Fruit fly (Drosophila melanogaster) whole organism, embryonic: Measurements from ENCODE around the gene FucTA.
A peak's percentile ranks its signal among the peaks of the same experiment; 100 is the strongest.

Experiments
- ATbp ChIP-seq: fragments of 200-800 bp; sonication (Bioruptor generic); optimal IDR thresholded peaks from 2 replicates; lab custom pipeline; 2017; ENCODE audit warnings: missing biosample characterization, mild to moderate bottlenecking, missing genetic modification characterization, missing genetic modification reagents
- B-H1 ChIP-seq: fragments of 200-800 bp; sonication (Bioruptor generic); IDR thresholded peaks from 3 replicates; pipeline ENCODE4 v1.3.6; 2022; ENCODE audit warnings: missing biosample characterization, missing genetic modification characterization
- Blimp-1 ChIP-seq: fragments of 200-800 bp; sonication (Bioruptor generic); optimal IDR thresholded peaks from 3 replicates; lab custom pipeline; 2018; ENCODE audit warnings: missing biosample characterization, missing genetic modification characterization, mild to moderate bottlenecking, moderate library complexity, missing genetic modification reagents
- CG10321 ChIP-seq: fragments of 200-800 bp; sonication (Bioruptor generic); IDR thresholded peaks from 2 replicates; pipeline ENCODE4 v1.3.6; 2022; ENCODE audit warnings: missing biosample characterization, missing genetic modification characterization
- CG10462 ChIP-seq: fragments of 200-800 bp; sonication (Bioruptor generic); optimal IDR thresholded peaks from 2 replicates; lab custom pipeline; 2016; ENCODE audit warnings: missing biosample characterization, missing genetic modification characterization
- CG10979 ChIP-seq: fragments of 200-800 bp; sonication (Bioruptor generic); optimal IDR thresholded peaks from 2 replicates; lab custom pipeline; 2018; ENCODE audit warnings: missing biosample characterization, mild to moderate bottlenecking, missing genetic modification characterization, moderate library complexity
- CG11085 ChIP-seq: fragments of 200-800 bp; sonication (Bioruptor generic); IDR thresholded peaks from 2 replicates; pipeline ENCODE4 v1.3.6; 2022; ENCODE audit warnings: missing biosample characterization, missing genetic modification characterization
- CG11696 ChIP-seq: fragments of 200-800 bp; sonication (Bioruptor generic); IDR thresholded peaks from 2 replicates; pipeline ENCODE4 v1.3.6; 2022; ENCODE audit warnings: missing biosample characterization, missing genetic modification characterization
- CG12299 ChIP-seq: fragments of 200-800 bp; sonication (Bioruptor generic); optimal IDR thresholded peaks from 2 replicates; lab custom pipeline; 2018; ENCODE audit warnings: missing biosample characterization, mild to moderate bottlenecking, missing genetic modification characterization
- CG12391 ChIP-seq: fragments of 200-800 bp; sonication (Bioruptor generic); optimal IDR thresholded peaks from 3 replicates; lab custom pipeline; 2018; ENCODE audit warnings: missing biosample characterization, mild to moderate bottlenecking, missing genetic modification characterization, moderate library complexity
- CG14050 ChIP-seq: fragments of 200-800 bp; sonication (Bioruptor generic); IDR thresholded peaks from 3 replicates; pipeline ENCODE4 v1.3.6; 2022; ENCODE audit warnings: missing biosample characterization, missing genetic modification characterization
- CG14667 ChIP-seq: fragments of 200-800 bp; sonication (Bioruptor generic); IDR thresholded peaks from 2 replicates; pipeline ENCODE4 v1.3.6; 2022; ENCODE audit warnings: missing biosample characterization, missing genetic modification characterization
- CG17361 ChIP-seq: fragments of 200-800 bp; sonication (Bioruptor generic); IDR thresholded peaks from 3 replicates; pipeline ENCODE4 v1.3.6; 2022; ENCODE audit warnings: missing biosample characterization, missing genetic modification characterization
- CG17385 ChIP-seq: fragments of 200-800 bp; sonication (Bioruptor generic); optimal IDR thresholded peaks from 3 replicates; lab custom pipeline; 2018; ENCODE audit warnings: missing biosample characterization, mild to moderate bottlenecking, missing genetic modification characterization
- CG18619 ChIP-seq: fragments of 200-800 bp; sonication (Bioruptor generic); optimal IDR thresholded peaks from 3 replicates; lab custom pipeline; 2017; ENCODE audit warnings: missing biosample characterization, mild to moderate bottlenecking, missing genetic modification characterization
- CG2199 ChIP-seq: fragments of 200-800 bp; sonication (Bioruptor generic); IDR thresholded peaks from 3 replicates; pipeline ENCODE4 v1.3.6; 2022; ENCODE audit warnings: missing biosample characterization, missing genetic modification characterization
- CG3726 ChIP-seq: fragments of 200-800 bp; sonication (Bioruptor generic); IDR thresholded peaks from 3 replicates; pipeline ENCODE4, ENCODE4 v1.3.6; 2022; ENCODE audit warnings: missing biosample characterization, missing genetic modification characterization
- CG4424 ChIP-seq: fragments of 200-800 bp; sonication (Bioruptor generic); optimal IDR thresholded peaks from 3 replicates; lab custom pipeline; 2016; ENCODE audit warnings: missing biosample characterization, missing genetic modification characterization
- CG4617 ChIP-seq: fragments of 200-800 bp; sonication (Bioruptor generic); optimal IDR thresholded peaks from 3 replicates; lab custom pipeline; 2016; ENCODE audit warnings: missing biosample characterization, missing genetic modification characterization, borderline replicate concordance
- CG6683 ChIP-seq: fragments of 200-800 bp; sonication (Bioruptor generic); optimal IDR thresholded peaks from 2 replicates; lab custom pipeline; 2017; ENCODE audit warnings: missing biosample characterization, mild to moderate bottlenecking, missing genetic modification characterization, missing genetic modification reagents
- CG7745 ChIP-seq: fragments of 200-800 bp; sonication (Bioruptor generic); optimal IDR thresholded peaks from 2 replicates; lab custom pipeline; 2018; ENCODE audit warnings: missing biosample characterization, mild to moderate bottlenecking, missing genetic modification characterization, moderate library complexity
- CG9727 ChIP-seq: fragments of 200-800 bp; sonication (Bioruptor generic); optimal IDR thresholded peaks from 3 replicates; lab custom pipeline; 2017; ENCODE audit warnings: missing biosample characterization, mild to moderate bottlenecking, missing genetic modification characterization
- CoRest ChIP-seq: fragments of 200-800 bp; sonication (Bioruptor generic); optimal IDR thresholded peaks from 3 replicates; lab custom pipeline; 2018; ENCODE audit warnings: missing biosample characterization, mild to moderate bottlenecking, missing genetic modification characterization, moderate library complexity
- ERR ChIP-seq: fragments of 200-800 bp; sonication (Bioruptor generic); optimal IDR thresholded peaks from 2 replicates; lab custom pipeline; 2016; ENCODE audit warnings: missing biosample characterization, missing genetic modification characterization
- Hr39 ChIP-seq: fragments of >200 bp; optimal IDR thresholded peaks from 2 replicates; lab custom pipeline; 2017
- MTF-1 ChIP-seq: fragments of 200-800 bp; sonication (Bioruptor generic); optimal IDR thresholded peaks from 2 replicates; lab custom pipeline; 2018; ENCODE audit warnings: missing biosample characterization, mild to moderate bottlenecking, missing genetic modification characterization, borderline replicate concordance
- Meics ChIP-seq: fragments of 200-800 bp; sonication (Bioruptor generic); optimal IDR thresholded peaks from 2 replicates; lab custom pipeline; 2017; ENCODE audit warnings: missing biosample characterization, mild to moderate bottlenecking, missing genetic modification characterization
- Nf-YA ChIP-seq: fragments of 200-800 bp; sonication (Bioruptor generic); IDR thresholded peaks from 2 replicates; pipeline ENCODE4 v1.3.6; 2022; ENCODE audit warnings: missing biosample characterization, missing genetic modification characterization
- Opbp ChIP-seq: fragments of 200-800 bp; sonication (Bioruptor generic); IDR thresholded peaks from 3 replicates; pipeline ENCODE4 v1.3.6; 2022; ENCODE audit warnings: missing biosample characterization, missing genetic modification characterization; ENCODE audit not compliant: partially characterized antibody
- Pdp1 ChIP-seq, 2 experiments: fragments of 200-800 bp; sonication (Bioruptor generic); optimal IDR thresholded peaks; 3 replicates each; lab custom pipeline; 2016; ENCODE audit warnings: missing biosample characterization in 2 of 2, missing genetic modification characterization in 2 of 2, mild to moderate bottlenecking in 1 of 2, moderate library complexity in 1 of 2
- Ptx1 ChIP-seq: fragments of 200-800 bp; sonication (Bioruptor generic); IDR thresholded peaks from 2 replicates; pipeline ENCODE4 v1.3.6; 2022; ENCODE audit warnings: missing biosample characterization, missing genetic modification characterization
- Rfx ChIP-seq: fragments of 200-800 bp; sonication (Bioruptor generic); IDR thresholded peaks from 2 replicates; pipeline ENCODE4 v1.3.6; 2022; ENCODE audit warnings: missing biosample characterization, missing genetic modification characterization
- Sox102F ChIP-seq: fragments of 200-800 bp; sonication (Bioruptor generic); optimal IDR thresholded peaks from 2 replicates; lab custom pipeline; 2018; ENCODE audit warnings: missing biosample characterization, mild to moderate bottlenecking, missing genetic modification characterization, moderate library complexity
- Ssrp ChIP-seq: fragments of 200-800 bp; sonication (Bioruptor generic); optimal IDR thresholded peaks from 2 replicates; lab custom pipeline; 2018; ENCODE audit warnings: missing biosample characterization, mild to moderate bottlenecking, missing genetic modification characterization, moderate library complexity
- al ChIP-seq: fragments of 200-800 bp; sonication (Bioruptor generic); IDR thresholded peaks from 2 replicates; pipeline ENCODE4 v1.3.6; 2022; ENCODE audit warnings: missing biosample characterization, missing genetic modification characterization
- ap ChIP-seq: fragments of 200-800 bp; sonication (Bioruptor generic); IDR thresholded peaks from 2 replicates; pipeline ENCODE4 v1.3.6; 2022; ENCODE audit warnings: missing biosample characterization, missing genetic modification characterization
- croc ChIP-seq: fragments of 200-800 bp; sonication (Bioruptor generic); conservative IDR thresholded peaks from 3 replicates; pipeline ENCODE4 v1.3.6; 2022; ENCODE audit warnings: missing biosample characterization, missing genetic modification characterization
- fd3F ChIP-seq: fragments of 200-800 bp; sonication (Bioruptor generic); optimal IDR thresholded peaks from 2 replicates; lab custom pipeline; 2018; ENCODE audit warnings: missing biosample characterization, mild to moderate bottlenecking, missing genetic modification characterization, moderate library complexity
- insv ChIP-seq, 2 experiments: fragments of 200-800 bp; sonication (Bioruptor generic); optimal IDR thresholded peaks; 3 replicates each; lab custom pipeline; 2016 to 2018; ENCODE audit warnings: missing biosample characterization in 2 of 2, missing genetic modification characterization in 2 of 2
- lmd ChIP-seq: fragments of 200-800 bp; sonication (Bioruptor generic); IDR thresholded peaks from 2 replicates; pipeline ENCODE4 v1.3.6; 2022; ENCODE audit warnings: missing biosample characterization, missing genetic modification characterization
- pita ChIP-seq: fragments of 200-800 bp; sonication (Bioruptor generic); optimal IDR thresholded peaks from 2 replicates; lab custom pipeline; 2017; ENCODE audit warnings: missing biosample characterization, mild to moderate bottlenecking, missing genetic modification characterization
- row ChIP-seq: fragments of 200-800 bp; sonication (Bioruptor generic); IDR thresholded peaks from 3 replicates; pipeline ENCODE4 v1.3.6; 2022; ENCODE audit warnings: missing biosample characterization, missing genetic modification characterization
- sna ChIP-seq: fragments of 200-800 bp; sonication (Bioruptor generic); IDR thresholded peaks from 2 replicates; pipeline ENCODE4 v1.3.6; 2022; ENCODE audit warnings: missing biosample characterization, missing genetic modification characterization; ENCODE audit not compliant: partially characterized antibody
- tap ChIP-seq: fragments of 200-800 bp; optimal IDR thresholded peaks from 3 replicates; lab custom pipeline; 2019; ENCODE audit warnings: missing biosample characterization, mild to moderate bottlenecking, missing genetic modification characterization, moderate library complexity
- tgo ChIP-seq: fragments of 200-800 bp; sonication (Bioruptor generic); IDR thresholded peaks from 3 replicates; pipeline ENCODE4 v1.3.6; 2022; ENCODE audit warnings: missing biosample characterization, missing genetic modification characterization
- toy ChIP-seq: fragments of 200-800 bp; sonication (Bioruptor generic); IDR thresholded peaks from 2 replicates; pipeline ENCODE4 v1.3.6; 2022; ENCODE audit warnings: missing biosample characterization, missing genetic modification characterization
- tup ChIP-seq: fragments of 200-800 bp; sonication (Bioruptor generic); optimal IDR thresholded peaks from 2 replicates; lab custom pipeline; 2016; ENCODE audit warnings: missing biosample characterization, mild to moderate bottlenecking, missing genetic modification characterization, moderate library complexity
- zf30C ChIP-seq: fragments of 200-800 bp; sonication (Bioruptor generic); optimal IDR thresholded peaks from 3 replicates; lab custom pipeline; 2018; ENCODE audit warnings: missing biosample characterization, mild to moderate bottlenecking, missing genetic modification characterization

The FucTA gene

DNA sequence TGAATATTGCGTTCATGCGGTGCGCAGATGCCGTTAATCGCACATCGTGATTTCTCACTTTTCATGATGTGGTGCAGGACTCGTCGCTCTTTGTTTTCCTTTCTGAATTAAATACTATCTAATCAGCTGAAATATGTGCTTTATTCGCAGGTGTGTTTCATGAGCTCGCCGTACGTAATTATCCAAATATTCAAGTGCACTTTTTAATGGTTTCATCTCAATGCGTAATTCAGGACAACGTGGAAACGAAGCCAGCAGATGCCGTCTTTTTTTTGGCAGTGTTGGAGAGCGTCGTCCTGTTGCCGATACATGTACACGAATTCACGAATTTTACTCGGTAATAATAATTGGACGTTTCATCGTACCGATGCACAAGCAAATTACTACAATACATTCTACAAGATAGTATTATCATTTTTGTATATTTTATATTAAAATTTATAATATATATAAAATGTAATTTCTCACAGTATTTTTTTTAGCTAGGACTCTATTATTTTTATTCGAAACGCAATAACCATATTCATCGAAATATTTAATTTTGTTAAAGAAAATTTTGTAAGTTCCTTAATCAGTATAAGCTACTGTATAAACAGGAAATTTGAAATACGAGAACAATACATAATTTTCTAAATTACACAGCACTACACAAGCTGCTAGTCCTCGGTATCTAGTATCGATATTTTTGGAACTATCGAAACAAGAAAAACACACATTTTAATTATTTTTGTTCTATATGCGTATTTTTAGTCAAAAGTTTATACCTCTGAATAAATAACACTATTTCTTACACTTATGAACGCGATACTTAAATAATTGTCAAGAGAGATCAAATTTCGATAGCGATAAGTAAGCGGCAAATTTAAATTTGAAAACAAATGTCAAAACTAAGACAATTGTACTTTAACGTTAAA is 10.0 kb upstream of the FucTA start, which contains the start of gene CG12316 (continued):
- peak; percentile 93 for TF ChIP-seq Meics (GFP tag; lab: Kevin White, UChicago)
- peak; percentile 87 for TF ChIP-seq Rfx (GFP tag; lab: Robert Waterston, UW)
- TF ChIP-seq CG2199 (GFP tag; lab: Robert Waterston, UW), result peak; percentile 82; the same call in 1 of the 3 replicates
- TF ChIP-seq zf30C (GFP tag; lab: Kevin White, UChicago), result peak; percentile 36
- peak; percentile 56 for TF ChIP-seq toy (GFP tag; lab: Robert Waterston, UW)
- TF ChIP-seq CG3726 (GFP tag; lab: Robert Waterston, UW), result peak; percentile 73; the same call in 2 of the 3 replicates
- TF ChIP-seq pita (GFP tag; lab: Kevin White, UChicago), result no peak
- TF ChIP-seq CG12299, result peak; percentile 94
- TF ChIP-seq al (GFP tag; lab: Robert Waterston, UW), result peak; percentile 28
- peak; percentile 81 for TF ChIP-seq CG6683
- TF ChIP-seq CG10321 (GFP tag; lab: Robert Waterston, UW), result no peak
- peak; percentile 87 for TF ChIP-seq ERR (GFP tag; lab: Kevin White, UChicago)
- peak; percentile 73 for TF ChIP-seq tgo (GFP tag; lab: Robert Waterston, UW)
- TF ChIP-seq CG18619 (GFP tag; lab: Kevin White, UChicago), result peak; percentile 92
- TF ChIP-seq Ssrp (tag; lab: Kevin White, UChicago), result peak; percentile 88
- peak; percentile 92 for TF ChIP-seq CG17361 (GFP tag; lab: Robert Waterston, UW)
- TF ChIP-seq Hr39 (lab: Kevin White, UChicago), result no peak
- TF ChIP-seq tup (GFP tag; lab: Kevin White, UChicago), result peak; percentile 87
- peak; percentile 79 for TF ChIP-seq CG14050 (GFP tag; lab: Robert Waterston, UW)
- TF ChIP-seq CG14667 (GFP tag; lab: Robert Waterston, UW), result peak; percentile 38; the same call in 1 of the 2 replicates
- peak; percentile 76 for TF ChIP-seq croc (GFP tag; lab: Robert Waterston, UW)
- TF ChIP-seq Pdp1 (GFP tag; optimal IDR thresholded peaks at IDR 0.05; lab: Kevin White, UChicago), result peak in 1 of 2 experiments; percentile 93
- peak; percentile 96 for TF ChIP-seq row (GFP tag; lab: Robert Waterston, UW)
- peak; percentile 85 for TF ChIP-seq tap (tag; lab: Kevin White, UChicago)
- peak; percentile 88 for TF ChIP-seq lmd
- TF ChIP-seq MTF-1 (GFP tag; lab: Kevin White, UChicago), result peak; percentile 78
- TF ChIP-seq Ptx1, result peak; percentile 71
- peak; percentile 73; the same call in 2 of the 3 replicates for TF ChIP-seq Opbp (GFP tag; lab: Robert Waterston, UW)
- TF ChIP-seq CG4424 (GFP tag; lab: Kevin White, UChicago), result peak; percentile 89
- peak; percentile 50; the same call in 2 of the 3 replicates for TF ChIP-seq B-H1 (GFP tag; lab: Robert Waterston, UW)
- TF ChIP-seq CG11085, result no peak
- TF ChIP-seq fd3F (GFP tag; lab: Kevin White, UChicago), result peak; percentile 85
- TF ChIP-seq Sox102F, result peak; percentile 89
- TF ChIP-seq CG4617 (GFP tag; lab: Kevin White, UChicago), result peak; percentile 71
- TF ChIP-seq CoRest, result peak; percentile 93
- TF ChIP-seq sna (GFP tag; lab: Robert Waterston, UW), result peak; percentile 57
- TF ChIP-seq CG11696, result peak; percentile 45
- TF ChIP-seq Blimp-1 (GFP tag; lab: Kevin White, UChicago), result peak; percentile 84
- TF ChIP-seq insv (GFP tag; optimal IDR thresholded peaks at IDR 0.05; lab: Kevin White, UChicago), result peak; percentile 23 to 70
- TF ChIP-seq CG7745 (tag; lab: Kevin White, UChicago), result peak; percentile 4
- peak; percentile 96 for TF ChIP-seq CG9727 (GFP tag; lab: Kevin White, UChicago)
- peak; percentile 91 for TF ChIP-seq ATbp (GFP tag; lab: Kevin White, UChicago)
- peak; percentile 86 for TF ChIP-seq CG17385 (GFP tag; lab: Kevin White, UChicago)
- peak; percentile 94 for TF ChIP-seq CG12391 (tag; lab: Kevin White, UChicago)
- peak; percentile 95 for TF ChIP-seq CG10979 (tag; lab: Kevin White, UChicago)
- TF ChIP-seq Nf-YA (GFP tag; lab: Robert Waterston, UW), result peak; percentile 72
- peak; percentile 50; the same call in 1 of the 2 replicates for TF ChIP-seq ap (GFP tag; lab: Robert Waterston, UW)
- TF ChIP-seq CG10462, result peak; percentile 75
